Worm (Caenorhabditis elegans) whole organism, L4 larva: ENCODE results near the gene srt-3.
"Not testable (repeated sequence)": the region's sequence is repeated elsewhere in the genome, so short reads cannot be mapped to it uniquely, and the experiment has no call there.

ENCODE experiments used
- F44E2.7 ChIP-seq: fragments of 200-800 bp; sonication (Bioruptor generic); IDR thresholded peaks from 2 replicates; pipeline ENCODE4 v2.1.2; 2022; ENCODE audit warnings: missing genetic modification characterization, missing compliant biosample characterization
- T26A8.4 ChIP-seq: fragments of 200-800 bp; sonication (Bioruptor generic); IDR thresholded peaks from 2 replicates; pipeline ENCODE4 v1.3.6; 2022; ENCODE audit warnings: missing genetic modification characterization, missing compliant biosample characterization
- ZK546.5 ChIP-seq, 2 experiments: sonication (generic microtip); optimal IDR thresholded peaks; 2 replicates each; lab custom pipeline; 2017; ENCODE audit warnings: missing biosample characterization in 2 of 2, missing genetic modification characterization in 2 of 2
- aha-1 ChIP-seq: fragments of 150-350 bp; peaks from one replicate; lab custom pipeline; 2014; ENCODE audit warnings: missing biosample characterization, missing genetic modification characterization
- aly-2 ChIP-seq: sonication (generic microtip); optimal IDR thresholded peaks from 2 replicates; lab custom pipeline; 2018; ENCODE audit warnings: missing biosample characterization, missing genetic modification characterization
- ces-1 ChIP-seq: fragments of 150-350 bp; sonication (generic microtip); optimal IDR thresholded peaks from 4 replicates; lab custom pipeline; 2014; ENCODE audit warnings: missing biosample characterization, missing genetic modification reagents, missing genetic modification characterization
- daf-16 ChIP-seq, 3 experiments: sonication (generic microtip); optimal IDR thresholded peaks; 2 replicates each; lab custom pipeline; 2016 to 2017; ENCODE audit warnings: missing genetic modification characterization in 3 of 3, missing genetic modification reagents in 3 of 3, mild to moderate bottlenecking in 2 of 3, missing compliant biosample characterization in 2 of 3, missing biosample characterization in 1 of 3, moderate library complexity in 1 of 3
- dpl-1 ChIP-seq: fragments of 150-350 bp; optimal IDR thresholded peaks from 2 replicates; lab custom pipeline; 2014; ENCODE audit warnings: missing biosample characterization, missing genetic modification reagents, missing genetic modification characterization
- lin-13 ChIP-seq: fragments of 150-350 bp; optimal IDR thresholded peaks from 2 replicates; lab custom pipeline; 2014; ENCODE audit warnings: missing biosample characterization, missing genetic modification reagents, missing genetic modification characterization
- lin-29 ChIP-seq: fragments of 200-800 bp; sonication (Bioruptor generic); IDR thresholded peaks from 2 replicates; pipeline ENCODE4 v1.3.6; 2022; ENCODE audit warnings: missing genetic modification reagents, missing genetic modification characterization, missing compliant biosample characterization
- madf-5 ChIP-seq, 2 experiments: fragments of 200-800 bp; sonication (Bioruptor generic); IDR thresholded peaks; 2 replicates each; pipeline ENCODE4 v1.3.6; 2022; ENCODE audit warnings: missing compliant biosample characterization in 2 of 2, missing genetic modification characterization in 2 of 2
- mdt-29 ChIP-seq: fragments of 200-800 bp; sonication (Bioruptor generic); IDR thresholded peaks from 2 replicates; pipeline ENCODE4 v1.3.6; 2022; ENCODE audit warnings: missing genetic modification reagents, missing genetic modification characterization, missing compliant biosample characterization
- mxl-2 ChIP-seq: fragments of 200-800 bp; sonication (Bioruptor generic); conservative IDR thresholded peaks from 2 replicates; pipeline ENCODE4 v1.3.6; 2022; ENCODE audit warnings: missing genetic modification reagents, missing genetic modification characterization, missing compliant biosample characterization
- nhr-102 ChIP-seq: sonication (generic microtip); optimal IDR thresholded peaks from 2 replicates; lab custom pipeline; 2016; ENCODE audit warnings: mild to moderate bottlenecking, missing genetic modification characterization, moderate library complexity, missing compliant biosample characterization
- nhr-237 ChIP-seq: sonication (generic microtip); optimal IDR thresholded peaks from 2 replicates; lab custom pipeline; 2017; ENCODE audit warnings: missing biosample characterization, missing genetic modification characterization
- nhr-25 ChIP-seq: sonication (generic microtip); optimal IDR thresholded peaks from 2 replicates; lab custom pipeline; 2017; ENCODE audit warnings: missing genetic modification characterization, mild to moderate bottlenecking, missing compliant biosample characterization, antibody characterized with exemption, moderate library complexity, borderline replicate concordance; ENCODE audit not compliant: insufficient read depth
- nhr-28 ChIP-seq: fragments of 150-350 bp; optimal IDR thresholded peaks from 2 replicates; lab custom pipeline; 2014; ENCODE audit warnings: missing biosample characterization, missing genetic modification characterization
- nhr-48 ChIP-seq: sonication (generic microtip); optimal IDR thresholded peaks from 2 replicates; lab custom pipeline; 2016; ENCODE audit warnings: mild to moderate bottlenecking, missing genetic modification characterization, missing compliant biosample characterization
- nhr-76 ChIP-seq: fragments of 150-350 bp; optimal IDR thresholded peaks from 2 replicates; lab custom pipeline; 2014; ENCODE audit warnings: missing biosample characterization, missing genetic modification characterization
- pqm-1 ChIP-seq: sonication (generic microtip); optimal IDR thresholded peaks from 2 replicates; lab custom pipeline; 2017; ENCODE audit warnings: missing biosample characterization, missing genetic modification characterization
- sdz-12 ChIP-seq: fragments of 200-800 bp; sonication (Bioruptor generic); optimal IDR thresholded peaks from 2 replicates; lab custom pipeline; 2018; ENCODE audit warnings: mild to moderate bottlenecking, missing genetic modification characterization, missing compliant biosample characterization
- set-16 ChIP-seq: fragments of 200-800 bp; sonication (Bioruptor generic); IDR thresholded peaks from 2 replicates; pipeline ENCODE4 v1.3.6; 2022; ENCODE audit warnings: missing genetic modification reagents, missing genetic modification characterization, missing compliant biosample characterization
- snpc-1.2 ChIP-seq: fragments of 200-800 bp; sonication (Bioruptor generic); IDR thresholded peaks from 2 replicates; pipeline ENCODE4 v1.3.6; 2022; ENCODE audit warnings: missing genetic modification reagents, missing genetic modification characterization, missing compliant biosample characterization
- snpc-4 ChIP-seq: fragments of 150-350 bp; optimal IDR thresholded peaks from 2 replicates; lab custom pipeline; 2014; ENCODE audit warnings: missing biosample characterization, missing genetic modification characterization
- tag-97 ChIP-seq: fragments of 200-800 bp; sonication (Bioruptor generic); IDR thresholded peaks from 2 replicates; pipeline ENCODE4 v1.3.6; 2022; ENCODE audit warnings: missing genetic modification characterization, missing compliant biosample characterization
- unc-62 ChIP-seq, 3 experiments: fragments of 150-350 bp in 1 of 3; sonication (generic microtip); optimal IDR thresholded peaks in 2 of 3; peaks in 1 of 3; 1 replicate in 1 of 3; 2 replicates in 2 of 3; lab custom pipeline; 2014 to 2017; ENCODE audit warnings: missing biosample characterization in 3 of 3, missing genetic modification characterization in 3 of 3, missing genetic modification reagents in 3 of 3, missing genotype in 1 of 3
- zip-11 ChIP-seq: fragments of 200-800 bp; sonication (Bioruptor generic); IDR thresholded peaks from 2 replicates; pipeline ENCODE4 v1.3.6; 2022; ENCODE audit warnings: missing genetic modification characterization, missing compliant biosample characterization
- zip-2 ChIP-seq: fragments of 150-350 bp; optimal IDR thresholded peaks from 2 replicates; lab custom pipeline; 2014; ENCODE audit warnings: missing biosample characterization, missing genetic modification characterization

The srt-3 gene

ce11 chrV:4271258-4271657, 11.3 kb upstream of the srt-3 start, which contains the start of gene srt-38:
Gene srt-38, minus strand, starts transcription at chrV:4271358.
- not testable (repeated sequence) for TF ChIP-seq madf-5 (GFP tag; IDR thresholded peaks at IDR 0.05; lab: Robert Waterston, UW); nhr-76 (tag; lab: Kevin White, UChicago); nhr-102

- not testable (repeated sequence) for TF ChIP-seq ces-1 (GFP tag; lab: Kevin White, UChicago); aly-2 (tag; lab: Kevin White, UChicago); nhr-25 (tag; lab: Kevin White, UChicago)
These were observed 8.2 kb upstream of the srt-3 start, which contains the start of gene srt-36 for ce11 chrV:4268213-4268612. Gene srt-36, minus strand, starts transcription at chrV:4268313.

ce11 chrV:4264516-4264915, 4.5 kb upstream of the srt-3 start, which contains the start of gene srt-35:
Gene srt-35, minus strand, starts transcription at chrV:4264616.
- TF ChIP-seq aha-1 (tag; lab: Kevin White, UChicago) (peak; percentile 46), F44E2.7 (GFP tag; lab: Robert Waterston, UW) (no peak), sdz-12 (GFP tag; lab: Kevin White, UChicago) (no peak)

- TF ChIP-seq zip-11 (GFP tag; lab: Robert Waterston, UW) (no peak), unc-62 (GFP tag; optimal IDR thresholded peaks at IDR 0.05 in 1 of 2; lab: Kevin White, UChicago) (peak in 1 of 2 experiments; percentile 92), unc-62 (tag; optimal IDR thresholded peaks at IDR 0.05; lab: Kevin White, UChicago) (no peak)
These were observed 1.4 kb upstream of the srt-3 start for ce11 chrV:4261385-4261784.

ce11 chrV:4256474-4256873, 3.5 kb downstream of the srt-3 start, which contains the start of gene srt-14:
Gene srt-14, minus strand, starts transcription at chrV:4256574.
- TF ChIP-seq T26A8.4 (GFP tag; lab: Robert Waterston, UW) = no peak
- TF ChIP-seq snpc-4 (tag; lab: Kevin White, UChicago) = no peak
- no peak for TF ChIP-seq daf-16 (GFP tag; optimal IDR thresholded peaks at IDR 0.05; lab: Kevin White, UChicago)
- no peak for TF ChIP-seq daf-16 (tag; optimal IDR thresholded peaks at IDR 0.05; lab: Kevin White, UChicago)
- TF ChIP-seq dpl-1 (GFP tag; lab: Kevin White, UChicago) = no peak
- TF ChIP-seq snpc-1.2 (GFP tag; lab: Robert Waterston, UW) = no peak

- TF ChIP-seq nhr-48 (tag; lab: Kevin White, UChicago) = no peak
- no peak for TF ChIP-seq nhr-28 (tag; lab: Kevin White, UChicago)
These were observed 9.9 kb downstream of the srt-3 start, which contains the start of gene srt-13 for ce11 chrV:4250047-4250446. Gene srt-13, minus strand, starts transcription at chrV:4250147.

ce11 chrV:4248359-4248758, 11.6 kb downstream of the srt-3 start:
- TF ChIP-seq set-16 (GFP tag; lab: Robert Waterston, UW) (no peak), lin-13 (GFP tag; lab: Kevin White, UChicago) (no peak), lin-29 (no peak), zip-2 (no peak), nhr-25 (tag; lab: Kevin White, UChicago) (no peak), pqm-1 (tag; lab: Kevin White, UChicago) (no peak), unc-62 (GFP tag; optimal IDR thresholded peaks at IDR 0.05 in 1 of 2; lab: Kevin White, UChicago) (no peak), unc-62 (tag; optimal IDR thresholded peaks at IDR 0.05; lab: Kevin White, UChicago) (no peak), T26A8.4 (GFP tag; lab: Robert Waterston, UW) (no peak), mxl-2 (GFP tag; lab: Robert Waterston, UW) (no peak), ZK546.5 (tag; optimal IDR thresholded peaks at IDR 0.05; lab: Kevin White, UChicago) (no peak), nhr-237 (tag; lab: Kevin White, UChicago) (no peak), tag-97 (GFP tag; lab: Robert Waterston, UW) (no peak), mdt-29 (GFP tag; lab: Robert Waterston, UW) (no peak)
